Fruit fly (Drosophila melanogaster): Measurements from ENCODE around the gene CG3156.

DNA sequence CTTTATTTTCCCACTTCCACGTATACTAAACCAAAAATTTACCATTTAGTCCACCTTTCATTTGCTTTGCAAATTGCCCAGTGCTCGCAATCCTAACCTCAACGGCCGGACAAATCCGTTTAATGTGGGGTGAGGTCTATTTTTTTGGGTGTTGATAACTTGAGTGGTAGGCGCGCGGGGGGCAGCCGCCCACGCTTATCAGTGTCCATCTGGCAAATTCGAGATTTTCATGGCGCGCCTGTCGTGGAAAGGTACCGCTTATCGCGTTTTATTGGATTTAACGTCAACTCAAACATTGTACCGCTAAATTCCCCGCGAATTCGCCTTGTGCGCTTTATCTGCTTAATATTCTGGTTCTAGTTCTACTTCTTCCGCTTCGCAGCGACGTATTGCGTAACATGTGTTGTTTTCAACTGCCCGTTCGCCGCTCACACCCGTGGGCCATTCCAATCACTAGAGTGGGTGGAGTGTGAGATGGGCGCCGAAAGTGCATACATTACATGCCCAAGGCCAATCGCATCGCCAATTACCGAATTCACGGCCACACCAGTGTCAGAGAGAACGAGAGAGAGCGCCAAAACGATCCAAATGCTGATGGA, 5.1 kb downstream of the CG3156 start:
- TF ChIP-seq TFAM (GFP tag; optimal IDR thresholded peaks at IDR 0.05), result no peak
- TF ChIP-seq CG7745 (tag; optimal IDR thresholded peaks at IDR 0.05), result no peak

All from whole organism, embryonic.